Fruit fly (Drosophila melanogaster): ENCODE measurements around the gene cysu.

DNA sequence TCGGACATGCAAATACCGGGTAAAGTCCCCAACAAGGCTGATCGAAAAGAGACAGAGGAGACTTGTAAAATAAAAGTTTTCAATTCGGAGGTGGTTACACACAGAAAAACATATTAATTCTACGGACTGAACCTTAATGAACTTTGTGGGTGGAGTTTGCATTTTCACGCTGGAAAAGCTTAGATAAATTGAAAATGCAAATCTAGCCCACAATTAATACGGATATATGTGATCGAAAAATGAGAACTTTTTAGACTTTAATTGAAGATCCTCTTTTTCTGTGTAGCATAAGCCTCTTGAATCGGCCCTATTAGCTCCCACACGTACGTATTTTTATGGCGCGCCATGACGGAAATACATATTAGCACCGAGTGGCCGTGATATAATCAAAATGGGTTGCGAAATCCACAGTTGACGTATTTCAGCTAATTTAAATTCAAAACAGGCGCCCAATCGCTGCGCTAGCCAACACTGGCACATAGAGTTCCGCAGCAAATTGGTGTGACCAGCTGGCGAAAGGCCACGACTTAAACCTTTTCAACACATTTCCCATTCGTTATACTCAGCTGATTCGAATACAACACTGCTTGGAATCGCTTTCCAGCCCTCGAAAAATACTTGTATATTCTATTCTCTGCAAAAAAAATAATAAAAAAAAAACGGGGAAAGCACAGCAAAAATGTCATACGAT lies 40.1 kb upstream of the cysu start:
- TF ChIP-seq CTCF (optimal IDR thresholded peaks at IDR 0.05) (peak in 1 of 2 experiments; percentile 12), CG8478 (optimal IDR thresholded peaks at IDR 0.05) (no peak)

Measured in S2 (cell line).